Worm (Caenorhabditis elegans) whole organism, L3 larva: ENCODE results near the gene srw-60.
A peak's percentile ranks its signal among the peaks of the same experiment; 100 is the strongest.

Source experiments
- R02D3.7 ChIP-seq: fragments of 150-350 bp; optimal IDR thresholded peaks from 2 replicates; lab custom pipeline; 2014; ENCODE audit warnings: missing biosample characterization, missing genetic modification characterization
- ZK546.5 ChIP-seq: sonication (generic microtip); optimal IDR thresholded peaks from 2 replicates; lab custom pipeline; 2017; ENCODE audit warnings: missing biosample characterization, missing genetic modification characterization
- ama-1 ChIP-seq: fragments of 150-350 bp; optimal IDR thresholded peaks from 2 replicates; lab custom pipeline; 2018
- ceh-16 ChIP-seq: sonication (generic microtip); optimal IDR thresholded peaks from 2 replicates; lab custom pipeline; 2017; ENCODE audit warnings: missing biosample characterization, missing genetic modification characterization
- ceh-28 ChIP-seq: fragments of 150-350 bp; optimal IDR thresholded peaks from 2 replicates; lab custom pipeline; 2014; ENCODE audit warnings: missing biosample characterization, missing genetic modification reagents, missing genetic modification characterization
- ceh-82 ChIP-seq: fragments of 150-350 bp; optimal IDR thresholded peaks from 2 replicates; lab custom pipeline; 2014; ENCODE audit warnings: missing biosample characterization, missing genetic modification characterization
- ceh-9 ChIP-seq: sonication (generic microtip); optimal IDR thresholded peaks from 2 replicates; lab custom pipeline; 2018; ENCODE audit warnings: missing biosample characterization, missing genetic modification characterization
- daf-12 ChIP-seq: fragments of 150-350 bp; optimal IDR thresholded peaks from 2 replicates; lab custom pipeline; 2014; ENCODE audit warnings: missing biosample characterization, missing genetic modification reagents, missing genetic modification characterization
- egl-27 ChIP-seq: sonication (generic microtip); optimal IDR thresholded peaks from 4 replicates; lab custom pipeline; 2017; ENCODE audit warnings: missing biosample characterization, missing genetic modification reagents, missing genetic modification characterization
- egl-5 ChIP-seq: fragments of 150-350 bp; optimal IDR thresholded peaks from 2 replicates; lab custom pipeline; 2017; ENCODE audit warnings: missing biosample characterization, missing genetic modification reagents, missing genetic modification characterization, inconsistent platforms
- elt-2 ChIP-seq: sonication (generic microtip); optimal IDR thresholded peaks from 2 replicates; lab custom pipeline; 2016; ENCODE audit warnings: missing genetic modification reagents, mild to moderate bottlenecking, missing genetic modification characterization, missing compliant biosample characterization
- eor-1 ChIP-seq, 2 experiments: fragments of 150-350 bp; optimal IDR thresholded peaks; 2 replicates each; lab custom pipeline; 2014 to 2018; ENCODE audit warnings: missing biosample characterization in 2 of 2, missing genetic modification characterization in 2 of 2
- fkh-10 ChIP-seq: sonication (generic microtip); optimal IDR thresholded peaks from 2 replicates; lab custom pipeline; 2017; ENCODE audit warnings: missing biosample characterization, missing genetic modification reagents, missing genetic modification characterization
- fkh-2 ChIP-seq: fragments of 150-350 bp; optimal IDR thresholded peaks from 2 replicates; lab custom pipeline; 2014; ENCODE audit warnings: missing biosample characterization, missing genetic modification reagents, missing genetic modification characterization
- hmg-11 ChIP-seq: sonication (generic microtip); optimal IDR thresholded peaks from 2 replicates; lab custom pipeline; 2016; ENCODE audit warnings: missing genetic modification characterization, missing compliant biosample characterization
- jun-1 ChIP-seq: fragments of 150-350 bp; optimal IDR thresholded peaks from 2 replicates; lab custom pipeline; 2014; ENCODE audit warnings: missing biosample characterization, missing genetic modification reagents, missing genetic modification characterization
- lin-15B ChIP-seq: fragments of 150-350 bp; optimal IDR thresholded peaks from 2 replicates; lab custom pipeline; 2014; ENCODE audit warnings: missing biosample characterization, missing genetic modification characterization
- lin-39 ChIP-seq: fragments of 150-350 bp; optimal IDR thresholded peaks from 2 replicates; lab custom pipeline; 2018; ENCODE audit warnings: missing biosample characterization, missing genetic modification reagents, missing genetic modification characterization
- lsy-12 ChIP-seq: sonication (generic microtip); optimal IDR thresholded peaks from 2 replicates; lab custom pipeline; 2016; ENCODE audit warnings: mild to moderate bottlenecking, missing genetic modification characterization, missing compliant biosample characterization
- mdl-1 ChIP-seq: fragments of 150-350 bp; optimal IDR thresholded peaks from 2 replicates; lab custom pipeline; 2014; ENCODE audit warnings: missing biosample characterization, missing genetic modification characterization
- mml-1 ChIP-seq: fragments of 150-350 bp; sonication (generic microtip); optimal IDR thresholded peaks from 3 replicates; lab custom pipeline; 2014; ENCODE audit warnings: missing biosample characterization, missing genetic modification characterization
- nfya-1 ChIP-seq: sonication (generic microtip); optimal IDR thresholded peaks from 2 replicates; lab custom pipeline; 2017; ENCODE audit warnings: missing genetic modification characterization, mild to moderate bottlenecking, missing compliant biosample characterization, antibody characterized with exemption, moderate library complexity; ENCODE audit not compliant: insufficient read depth
- nhr-11 ChIP-seq: fragments of 150-350 bp; optimal IDR thresholded peaks from 2 replicates; lab custom pipeline; 2014; ENCODE audit warnings: missing biosample characterization, missing genetic modification characterization
- nhr-12 ChIP-seq: fragments of 150-350 bp; optimal IDR thresholded peaks from 2 replicates; lab custom pipeline; 2014; ENCODE audit warnings: missing biosample characterization, missing genetic modification characterization
- nhr-23 ChIP-seq: fragments of 150-350 bp; optimal IDR thresholded peaks from 2 replicates; lab custom pipeline; 2014; ENCODE audit warnings: missing biosample characterization, missing genetic modification reagents, missing genetic modification characterization
- nhr-237 ChIP-seq: fragments of 150-350 bp; optimal IDR thresholded peaks from 2 replicates; lab custom pipeline; 2014; ENCODE audit warnings: missing biosample characterization, missing genetic modification characterization
- nhr-25 ChIP-seq: sonication (generic microtip); optimal IDR thresholded peaks from 2 replicates; lab custom pipeline; 2017; ENCODE audit warnings: missing biosample characterization, missing genetic modification characterization
- nhr-28 ChIP-seq: fragments of 150-350 bp; optimal IDR thresholded peaks from 2 replicates; lab custom pipeline; 2014; ENCODE audit warnings: missing biosample characterization, missing genetic modification characterization
- nhr-43 ChIP-seq: sonication (generic microtip); optimal IDR thresholded peaks from 2 replicates; lab custom pipeline; 2016; ENCODE audit warnings: mild to moderate bottlenecking, missing genetic modification characterization, missing compliant biosample characterization; ENCODE audit not compliant: poor library complexity, severe bottlenecking
- nhr-67 ChIP-seq: fragments of 150-350 bp; optimal IDR thresholded peaks from 2 replicates; lab custom pipeline; 2014; ENCODE audit warnings: missing biosample characterization, missing genetic modification characterization
- nhr-76 ChIP-seq: fragments of 150-350 bp; sonication (generic microtip); optimal IDR thresholded peaks from 5 replicates; lab custom pipeline; 2014; ENCODE audit warnings: missing biosample characterization, missing genetic modification characterization
- nhr-77 ChIP-seq: fragments of 150-350 bp; optimal IDR thresholded peaks from 2 replicates; lab custom pipeline; 2014; ENCODE audit warnings: missing biosample characterization, missing genetic modification characterization
- pha-4 ChIP-seq: fragments of 150-350 bp; optimal IDR thresholded peaks from 2 replicates; lab custom pipeline; 2014; ENCODE audit warnings: missing biosample characterization, missing genetic modification reagents, missing genetic modification characterization
- pqm-1 ChIP-seq: fragments of 150-350 bp; optimal IDR thresholded peaks from 2 replicates; lab custom pipeline; 2017; ENCODE audit warnings: missing biosample characterization, missing genetic modification characterization, inconsistent platforms
- sea-2 ChIP-seq: fragments of 150-350 bp; sonication (generic microtip); optimal IDR thresholded peaks from 4 replicates; lab custom pipeline; 2014; ENCODE audit warnings: missing biosample characterization, missing genetic modification reagents, missing genetic modification characterization
- skn-1 ChIP-seq: fragments of 150-350 bp; optimal IDR thresholded peaks from 2 replicates; lab custom pipeline; 2014; ENCODE audit warnings: missing biosample characterization, missing genetic modification characterization
- snpc-4 ChIP-seq: fragments of 150-350 bp; optimal IDR thresholded peaks from 2 replicates; lab custom pipeline; 2014; ENCODE audit warnings: missing biosample characterization, missing genetic modification characterization
- tbx-2 ChIP-seq: sonication (generic microtip); optimal IDR thresholded peaks from 2 replicates; lab custom pipeline; 2016; ENCODE audit warnings: mild to moderate bottlenecking, missing genetic modification characterization, missing compliant biosample characterization
- unc-39 ChIP-seq: sonication (generic microtip); optimal IDR thresholded peaks from 4 replicates; lab custom pipeline; 2017; ENCODE audit warnings: missing biosample characterization, missing genetic modification characterization
- unc-62 ChIP-seq: fragments of 150-350 bp; sonication (generic microtip); optimal IDR thresholded peaks from 4 replicates; lab custom pipeline; 2014; ENCODE audit warnings: missing biosample characterization, missing genetic modification reagents, missing genetic modification characterization
- zag-1 ChIP-seq: fragments of 150-350 bp; optimal IDR thresholded peaks from 2 replicates; lab custom pipeline; 2014; ENCODE audit warnings: missing biosample characterization, missing genetic modification characterization
- ztf-11 ChIP-seq: fragments of 150-350 bp; optimal IDR thresholded peaks from 2 replicates; lab custom pipeline; 2014; ENCODE audit warnings: missing biosample characterization, missing genetic modification characterization
- ztf-4 ChIP-seq: fragments of 150-350 bp; optimal IDR thresholded peaks from 2 replicates; lab custom pipeline; 2014; ENCODE audit warnings: missing biosample characterization, missing genetic modification characterization

Gene srw-60

ce11 chrII:2965215-2965998 is 7.0 kb downstream of the srw-60 start:
- TF ChIP-seq lin-39 (tag; lab: Kevin White, UChicago): no peak
- TF ChIP-seq ceh-82 (tag; lab: Kevin White, UChicago): no peak
- no peak for TF ChIP-seq nhr-67
- TF ChIP-seq egl-5 (tag; lab: Kevin White, UChicago): no peak
- no peak for TF ChIP-seq zag-1 (tag; lab: Kevin White, UChicago)
- TF ChIP-seq elt-2 (tag; lab: Kevin White, UChicago): no peak
- no peak for TF ChIP-seq nhr-43 (tag; lab: Kevin White, UChicago)
- TF ChIP-seq daf-12 (tag; lab: Kevin White, UChicago): no peak
- no peak for TF ChIP-seq nhr-23
- no peak for TF ChIP-seq lsy-12 (tag; lab: Kevin White, UChicago)
- no peak for TF ChIP-seq tbx-2 (tag; lab: Kevin White, UChicago)
- no peak for TF ChIP-seq nhr-237 (tag; lab: Kevin White, UChicago)
- no peak for TF ChIP-seq hmg-11 (tag; lab: Kevin White, UChicago)
- TF ChIP-seq ztf-4 (tag; lab: Kevin White, UChicago): no peak
- no peak for TF ChIP-seq nhr-76 (tag; lab: Kevin White, UChicago)
- TF ChIP-seq unc-62 (GFP tag; lab: Kevin White, UChicago): no peak
- TF ChIP-seq pha-4 (tag; lab: Kevin White, UChicago): no peak

- no peak for TF ChIP-seq egl-27 (tag; lab: Kevin White, UChicago)
- TF ChIP-seq nhr-23: no peak
- no peak for TF ChIP-seq mml-1 (tag; lab: Kevin White, UChicago)
- no peak for TF ChIP-seq tbx-2 (tag; lab: Kevin White, UChicago)
- no peak for TF ChIP-seq hmg-11 (tag; lab: Kevin White, UChicago)
- TF ChIP-seq egl-5 (tag; lab: Kevin White, UChicago): no peak
- no peak for TF ChIP-seq skn-1 (tag; lab: Kevin White, UChicago)
- no peak for TF ChIP-seq nhr-25 (tag; lab: Kevin White, UChicago)
- TF ChIP-seq, all 47 proteins: peak for 0
These were observed 7.9 kb downstream of the srw-60 start for ce11 chrII:2966350-2966749.

ce11 chrII:2967064-2967463 is 8.7 kb downstream of the srw-60 start:
- TF ChIP-seq nfya-1: peak; percentile 10
- no peak for TF ChIP-seq nhr-77 (tag; lab: Kevin White, UChicago)
- TF ChIP-seq R02D3.7 (tag; lab: Kevin White, UChicago): no peak
- peak; percentile 95 for TF ChIP-seq pha-4 (tag; lab: Kevin White, UChicago)
- TF ChIP-seq egl-27 (tag; lab: Kevin White, UChicago): no peak

- peak; percentile 82 for TF ChIP-seq tbx-2 (tag; lab: Kevin White, UChicago)
- peak; percentile 95 for TF ChIP-seq nfya-1
- no peak for TF ChIP-seq ztf-11 (tag; lab: Kevin White, UChicago)
- TF ChIP-seq nhr-28 (tag; lab: Kevin White, UChicago): no peak
- peak; percentile 63 for TF ChIP-seq lin-15B
- peak; percentile 95 for TF ChIP-seq lsy-12 (tag; lab: Kevin White, UChicago)
- peak; percentile 90 for TF ChIP-seq ceh-28
- peak; percentile 97 for TF ChIP-seq pha-4 (tag; lab: Kevin White, UChicago)
- no peak for TF ChIP-seq ZK546.5 (tag; lab: Kevin White, UChicago)
- peak; percentile 74 for TF ChIP-seq egl-5 (tag; lab: Kevin White, UChicago)
- TF ChIP-seq mdl-1 (tag; lab: Kevin White, UChicago): peak; percentile 98
- peak; percentile 60 for TF ChIP-seq daf-12 (tag; lab: Kevin White, UChicago)
- peak; percentile 87 for TF ChIP-seq ceh-82 (tag; lab: Kevin White, UChicago)
- no peak for TF ChIP-seq ztf-4 (tag; lab: Kevin White, UChicago)
- no peak for TF ChIP-seq ceh-9
- peak; percentile 98 for TF ChIP-seq jun-1 (tag; lab: Kevin White, UChicago)
- TF ChIP-seq nhr-43 (tag; lab: Kevin White, UChicago): peak; percentile 93
- no peak for TF ChIP-seq ceh-16
- peak; percentile 69 for TF ChIP-seq fkh-10 (GFP tag; lab: Kevin White, UChicago)
- TF ChIP-seq skn-1 (tag; lab: Kevin White, UChicago): peak; percentile 59
- TF ChIP-seq lin-39 (tag; lab: Kevin White, UChicago): peak; percentile 99
- peak; percentile 87 for TF ChIP-seq egl-27 (tag; lab: Kevin White, UChicago)
- TF ChIP-seq sea-2: peak; percentile 7
- TF ChIP-seq snpc-4: peak; percentile 47
- TF ChIP-seq pqm-1 (tag; lab: Kevin White, UChicago): peak; percentile 84
- TF ChIP-seq nhr-237 (tag; lab: Kevin White, UChicago): no peak
- no peak for TF ChIP-seq nhr-12 (tag; lab: Kevin White, UChicago)
- no peak for TF ChIP-seq unc-39 (tag; lab: Kevin White, UChicago)
- no peak for TF ChIP-seq nhr-77 (tag; lab: Kevin White, UChicago)
- no peak for TF ChIP-seq nhr-76 (tag; lab: Kevin White, UChicago)
- peak; percentile 82 for TF ChIP-seq ama-1 (lab: Kevin White, UChicago)
- peak; percentile 81 for TF ChIP-seq nhr-11
- peak in 1 of 2 experiments; percentile 83 for TF ChIP-seq eor-1 (tag; optimal IDR thresholded peaks at IDR 0.05; lab: Kevin White, UChicago)
- TF ChIP-seq fkh-2 (tag; lab: Kevin White, UChicago): no peak
These were observed 15.6 kb downstream of the srw-60 start for ce11 chrII:2973940-2974402.
